Fruit fly (Drosophila melanogaster): Measurements from ENCODE around the gene ng4.
"Not testable (repeated sequence)": the region's sequence is repeated elsewhere in the genome, so short reads cannot be mapped to it uniquely, and the experiment has no call there.

The ng4 gene

dm6 chrX:3240471-3240870, 3.5 kb downstream of the ng4 start, which contains the start of gene ng2:
Gene ng2 (minus strand): TSS chrX:3240571.
- TF ChIP-seq Dll (optimal IDR thresholded peaks at IDR 0.05); pan (optimal IDR thresholded peaks at IDR 0.05); usp (GFP tag; optimal IDR thresholded peaks at IDR 0.05): not testable (repeated sequence)

dm6 chrX:3236586-3236985, 7.4 kb downstream of the ng4 start, which contains the start of gene CG14265:
Gene CG14265 (minus strand): TSS chrX:3236686.
- TF ChIP-seq psq (optimal IDR thresholded peaks at IDR 0.05) (no peak), EcR (GFP tag; optimal IDR thresholded peaks at IDR 0.05) (no peak), usp (GFP tag; optimal IDR thresholded peaks at IDR 0.05) (no peak)

dm6 chrX:3233683-3234082, 10.3 kb downstream of the ng4 start:
- TF ChIP-seq Dll (optimal IDR thresholded peaks at IDR 0.05) (no peak), CG8478 (optimal IDR thresholded peaks at IDR 0.05) (no peak), psq (optimal IDR thresholded peaks at IDR 0.05) (no peak)

- no peak for TF ChIP-seq psq (optimal IDR thresholded peaks at IDR 0.05)
- TF ChIP-seq usp (GFP tag; optimal IDR thresholded peaks at IDR 0.05) = no peak
- TF ChIP-seq Dll (optimal IDR thresholded peaks at IDR 0.05) = no peak
- TF ChIP-seq EcR (GFP tag; optimal IDR thresholded peaks at IDR 0.05) = no peak
- TF ChIP-seq CG8478 (optimal IDR thresholded peaks at IDR 0.05) = no peak
- no peak for TF ChIP-seq pan (optimal IDR thresholded peaks at IDR 0.05)
Observed at dm6 chrX:3205887-3206794, 37.9 kb downstream of the ng4 start.

Measured in whole organism.